Fruit fly (Drosophila melanogaster): ENCODE results near the gene RYa-R.

The RYa-R gene

dm6 chr3R:27069201-27069600 lies 72.4 kb downstream of the RYa-R start:
- TF ChIP-seq CG15514 (GFP tag; optimal IDR thresholded peaks at IDR 0.05) (peak; percentile 22), CG14860 (GFP tag; IDR thresholded peaks at IDR 0.05; ENCODE audit: partially characterized antibody) (no peak), E2f2 (GFP tag; IDR thresholded peaks at IDR 0.05) (no peak), Dref (GFP tag; IDR thresholded peaks at IDR 0.05) (no peak), CG8089 (GFP tag; optimal IDR thresholded peaks at IDR 0.05) (no peak), CG10462 (GFP tag; optimal IDR thresholded peaks at IDR 0.05) (no peak), CG12155 (GFP tag; optimal IDR thresholded peaks at IDR 0.05) (no peak), tna (GFP tag; IDR thresholded peaks at IDR 0.05; ENCODE audit: partially characterized antibody) (no peak), run (tag; optimal IDR thresholded peaks at IDR 0.05) (no peak), CG16813 (GFP tag; IDR thresholded peaks at IDR 0.05; ENCODE audit: partially characterized antibody) (no peak), zen (tag; optimal IDR thresholded peaks at IDR 0.05) (no peak), Ravus (GFP tag; IDR thresholded peaks at IDR 0.05) (no peak), chinmo (GFP tag; IDR thresholded peaks at IDR 0.05; ENCODE audit: partially characterized antibody) (no peak), CG10147 (GFP tag; optimal IDR thresholded peaks at IDR 0.05) (no peak), CG10274 (GFP tag; optimal IDR thresholded peaks at IDR 0.05) (peak; percentile 51), lab (GFP tag; optimal IDR thresholded peaks at IDR 0.05) (peak; percentile 2), dysf (GFP tag; IDR thresholded peaks at IDR 0.05) (peak; percentile 23; the same call in 1 of the 3 replicates), ci (GFP tag; IDR thresholded peaks at IDR 0.05) (0 out of 3 replicates have a peak, but pooled peaks have one; percentile 11), Drgx (GFP tag; IDR thresholded peaks at IDR 0.05) (peak; percentile 12; the same call in 1 of the 2 replicates), Meics (GFP tag; optimal IDR thresholded peaks at IDR 0.05) (no peak), CG18599 (GFP tag; optimal IDR thresholded peaks at IDR 0.05) (no peak), Vsx1 (GFP tag; optimal IDR thresholded peaks at IDR 0.05) (no peak), CG1602 (GFP tag; optimal IDR thresholded peaks at IDR 0.05) (no peak), phol (tag; optimal IDR thresholded peaks at IDR 0.05) (no peak), CG9876 (GFP tag; optimal IDR thresholded peaks at IDR 0.05) (no peak), CG7963 (GFP tag; IDR thresholded peaks at IDR 0.05; ENCODE audit: partially characterized antibody) (no peak), unpg (GFP tag; optimal IDR thresholded peaks at IDR 0.05) (no peak), Med (GFP tag) (peak; percentile 72), dimm (GFP tag; IDR thresholded peaks at IDR 0.05) (no peak), Hand (GFP tag; optimal IDR thresholded peaks at IDR 0.05) (no peak), gem (tag; optimal IDR thresholded peaks at IDR 0.05) (no peak), bowl (GFP tag; IDR thresholded peaks at IDR 0.05) (no peak)

DNA sequence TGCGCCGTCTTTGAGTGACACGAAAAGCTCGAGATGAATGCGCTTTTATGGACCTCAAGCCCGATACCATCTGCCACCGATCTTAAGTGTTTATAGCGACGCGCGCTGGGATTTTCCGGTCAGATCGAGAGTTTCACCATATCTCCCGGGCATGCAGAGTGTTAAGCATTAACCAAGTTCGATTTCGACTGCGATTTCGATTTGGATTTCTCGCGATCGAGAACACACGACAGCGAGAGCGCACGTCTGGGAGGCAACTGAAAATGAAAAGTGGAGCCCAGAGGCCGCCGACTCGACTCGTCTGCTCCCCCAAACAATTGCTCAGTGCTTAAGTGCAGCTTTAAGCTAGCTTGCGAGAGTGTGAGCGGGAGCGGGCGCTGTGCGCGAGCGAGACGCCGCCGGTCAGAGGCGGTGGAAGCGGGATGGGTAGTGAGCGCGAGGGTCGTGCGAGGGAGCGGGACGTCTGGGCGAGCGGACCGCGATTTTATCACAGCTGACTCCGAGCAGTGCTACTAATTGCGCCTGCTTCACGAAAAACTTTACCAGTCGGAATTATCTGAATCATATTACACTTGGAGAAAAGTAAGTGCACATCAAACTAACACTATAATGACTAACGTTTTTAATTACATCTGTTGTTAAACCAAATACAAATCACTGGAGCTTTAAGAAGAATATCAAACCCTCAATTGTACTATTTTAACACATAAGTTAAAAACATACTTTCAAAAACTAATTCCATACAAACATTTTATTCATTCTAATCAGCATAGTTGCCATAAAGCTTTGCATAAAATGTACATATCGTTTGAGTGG lies 73.2 kb downstream of the RYa-R start, which contains the start of gene spz:
TSS of gene spz (minus strand) at position 261 of the 816 bp plus-strand sequence.
- TF ChIP-seq Optix (GFP tag; IDR thresholded peaks at IDR 0.05) (no peak), CG8290 (GFP tag; optimal IDR thresholded peaks at IDR 0.05) (no peak), CG8290 (tag; optimal IDR thresholded peaks at IDR 0.05) (peak in 1 of 2 experiments; percentile 41), CG2116 (GFP tag; optimal IDR thresholded peaks at IDR 0.05) (no peak), CG14050 (GFP tag; IDR thresholded peaks at IDR 0.05) (no peak), Mrtf (GFP tag; IDR thresholded peaks at IDR 0.05) (no peak), CG1603 (tag; optimal IDR thresholded peaks at IDR 0.05) (peak; percentile 50), TFAM (GFP tag; optimal IDR thresholded peaks at IDR 0.05) (no peak), CG2199 (GFP tag; IDR thresholded peaks at IDR 0.05) (no peak), oc (tag; optimal IDR thresholded peaks at IDR 0.05) (peak; percentile 37), Fer2 (tag; optimal IDR thresholded peaks at IDR 0.05) (no peak), H2.0 (GFP tag; IDR thresholded peaks at IDR 0.05) (no peak), CG15514 (GFP tag; optimal IDR thresholded peaks at IDR 0.05) (no peak), Awh (GFP tag; IDR thresholded peaks at IDR 0.05) (peak; percentile 72), lilli (GFP tag; optimal IDR thresholded peaks at IDR 0.05) (no peak), hbn (GFP tag; IDR thresholded peaks at IDR 0.05; ENCODE audit: partially characterized antibody) (0 out of 2 replicates have a peak, but pooled peaks have one; percentile 24), grn (GFP tag; optimal IDR thresholded peaks at IDR 0.05) (peak; percentile 53), NC2β (GFP tag; optimal IDR thresholded peaks at IDR 0.05) (no peak), CG30403 (GFP tag; optimal IDR thresholded peaks at IDR 0.05) (peak; percentile 39), CG12942 (GFP tag; optimal IDR thresholded peaks at IDR 0.05) (no peak)

All from whole organism, embryonic.